Fruit fly (Drosophila melanogaster) whole organism, embryonic: Measurements from ENCODE around the gene CG7985.

Experiments used
- Aef1 ChIP-seq: fragments of 200-800 bp; sonication (Bioruptor generic); IDR thresholded peaks from 3 replicates; pipeline ENCODE4 v1.3.6; 2022; ENCODE audit warnings: missing biosample characterization, missing genetic modification characterization
- Antp ChIP-seq: fragments of 200-800 bp; sonication (Bioruptor generic); optimal IDR thresholded peaks from 3 replicates; lab custom pipeline; 2016; ENCODE audit warnings: missing biosample characterization, missing genetic modification characterization
- Atf6 ChIP-seq: fragments of 200-800 bp; sonication (Bioruptor generic); IDR thresholded peaks from 2 replicates; pipeline ENCODE4 v1.3.6; 2022; ENCODE audit warnings: missing biosample characterization, missing genetic modification characterization
- Bdp1 ChIP-seq: fragments of 200-800 bp; sonication (Bioruptor generic); optimal IDR thresholded peaks from 3 replicates; lab custom pipeline; 2016; ENCODE audit warnings: missing biosample characterization, missing genetic modification characterization
- CG10274 ChIP-seq: fragments of 200-800 bp; sonication (Bioruptor generic); optimal IDR thresholded peaks from 3 replicates; lab custom pipeline; 2017; ENCODE audit warnings: missing biosample characterization, mild to moderate bottlenecking, missing genetic modification characterization
- CG10431 ChIP-seq: fragments of 200-800 bp; sonication (Bioruptor generic); optimal IDR thresholded peaks from 3 replicates; lab custom pipeline; 2018; ENCODE audit warnings: missing biosample characterization, mild to moderate bottlenecking, missing genetic modification characterization
- CG12071 ChIP-seq: fragments of 200-800 bp; sonication (Bioruptor generic); optimal IDR thresholded peaks from 3 replicates; lab custom pipeline; 2018; ENCODE audit warnings: missing biosample characterization, mild to moderate bottlenecking, missing genetic modification characterization
- CG1233 ChIP-seq: fragments of 200-800 bp; sonication (Bioruptor generic); optimal IDR thresholded peaks from 4 replicates; lab custom pipeline; 2018; ENCODE audit warnings: missing biosample characterization, mild to moderate bottlenecking, missing genetic modification characterization
- CG13775 ChIP-seq: fragments of 200-800 bp; sonication (Bioruptor generic); optimal IDR thresholded peaks from 3 replicates; lab custom pipeline; 2017; ENCODE audit warnings: missing biosample characterization, mild to moderate bottlenecking, missing genetic modification characterization
- CG15011 ChIP-seq: fragments of 200-800 bp; sonication (Bioruptor generic); optimal IDR thresholded peaks from 3 replicates; lab custom pipeline; 2018; ENCODE audit warnings: missing biosample characterization, mild to moderate bottlenecking, missing genetic modification characterization
- CG15479 ChIP-seq: fragments of 200-800 bp; sonication (Bioruptor generic); optimal IDR thresholded peaks from 3 replicates; lab custom pipeline; 2019; ENCODE audit warnings: missing biosample characterization, mild to moderate bottlenecking, missing genetic modification characterization, moderate library complexity
- CG16815 ChIP-seq: fragments of 200-800 bp; sonication (Bioruptor generic); optimal IDR thresholded peaks from 3 replicates; lab custom pipeline; 2017; ENCODE audit warnings: missing biosample characterization, mild to moderate bottlenecking, missing genetic modification characterization
- CG16863 ChIP-seq: fragments of 200-800 bp; sonication (Bioruptor generic); optimal IDR thresholded peaks from 3 replicates; lab custom pipeline; 2016; ENCODE audit warnings: missing biosample characterization, missing genetic modification characterization
- CG17359 ChIP-seq: fragments of 200-800 bp; sonication (Bioruptor generic); optimal IDR thresholded peaks from 3 replicates; lab custom pipeline; 2018; ENCODE audit warnings: missing biosample characterization, mild to moderate bottlenecking, missing genetic modification characterization, moderate library complexity
- CG18262 ChIP-seq: fragments of 200-800 bp; optimal IDR thresholded peaks from 3 replicates; lab custom pipeline; 2019; ENCODE audit warnings: missing biosample characterization, mild to moderate bottlenecking, missing genetic modification characterization, moderate library complexity
- CG18764 ChIP-seq: fragments of 200-800 bp; sonication (Bioruptor generic); optimal IDR thresholded peaks from 3 replicates; lab custom pipeline; 2016; ENCODE audit warnings: missing biosample characterization, missing genetic modification characterization
- CG2199 ChIP-seq: fragments of 200-800 bp; sonication (Bioruptor generic); IDR thresholded peaks from 3 replicates; pipeline ENCODE4 v1.3.6; 2022; ENCODE audit warnings: missing biosample characterization, missing genetic modification characterization
- CG30020 ChIP-seq: fragments of 200-800 bp; optimal IDR thresholded peaks from 2 replicates; lab custom pipeline; 2019; ENCODE audit warnings: missing biosample characterization, mild to moderate bottlenecking, missing genetic modification characterization, moderate library complexity
- CG32532 ChIP-seq: fragments of 200-800 bp; sonication (Bioruptor generic); IDR thresholded peaks from 2 replicates; pipeline ENCODE4 v1.3.6; 2022; ENCODE audit warnings: missing biosample characterization, missing genetic modification characterization
- CG3726 ChIP-seq: fragments of 200-800 bp; sonication (Bioruptor generic); IDR thresholded peaks from 3 replicates; pipeline ENCODE4, ENCODE4 v1.3.6; 2022; ENCODE audit warnings: missing biosample characterization, missing genetic modification characterization
- CG3838 ChIP-seq: fragments of 200-800 bp; sonication (Bioruptor generic); optimal IDR thresholded peaks from 3 replicates; lab custom pipeline; 2016; ENCODE audit warnings: missing biosample characterization, missing genetic modification characterization
- CG6175 ChIP-seq: fragments of 200-800 bp; sonication (Bioruptor generic); IDR thresholded peaks from 3 replicates; pipeline ENCODE4 v1.3.6; 2022; ENCODE audit warnings: missing biosample characterization, missing genetic modification characterization
- CG6765 ChIP-seq: fragments of 200-800 bp; sonication (Bioruptor generic); optimal IDR thresholded peaks from 3 replicates; lab custom pipeline; 2017; ENCODE audit warnings: missing biosample characterization, mild to moderate bottlenecking, missing genetic modification characterization
- CG7556 ChIP-seq: fragments of 200-800 bp; sonication (Bioruptor generic); optimal IDR thresholded peaks from 2 replicates; lab custom pipeline; 2017; ENCODE audit warnings: missing biosample characterization, mild to moderate bottlenecking, missing genetic modification characterization
- CG7786 ChIP-seq: fragments of 200-800 bp; sonication (Bioruptor generic); optimal IDR thresholded peaks from 2 replicates; lab custom pipeline; 2016; ENCODE audit warnings: missing biosample characterization, missing genetic modification characterization
- CG8290 ChIP-seq, 3 experiments: fragments of 200-800 bp; sonication (Bioruptor generic); optimal IDR thresholded peaks; 2 replicates each; lab custom pipeline; 2016 to 2019; ENCODE audit warnings: missing biosample characterization in 3 of 3, missing genetic modification characterization in 3 of 3, mild to moderate bottlenecking in 2 of 3, moderate library complexity in 1 of 3
- CG8765 ChIP-seq: fragments of 200-800 bp; sonication (Bioruptor generic); IDR thresholded peaks from 2 replicates; pipeline ENCODE4 v1.3.6; 2022; ENCODE audit warnings: missing biosample characterization, missing genetic modification characterization
- CoRest ChIP-seq: fragments of 200-800 bp; sonication (Bioruptor generic); optimal IDR thresholded peaks from 3 replicates; lab custom pipeline; 2018; ENCODE audit warnings: missing biosample characterization, mild to moderate bottlenecking, missing genetic modification characterization, moderate library complexity
- Dbx ChIP-seq: fragments of 200-800 bp; sonication (Bioruptor generic); IDR thresholded peaks from 3 replicates; pipeline ENCODE4 v1.3.6; 2022; ENCODE audit warnings: missing biosample characterization, missing genetic modification characterization
- Deaf1 ChIP-seq: fragments of 200-800 bp; optimal IDR thresholded peaks from 3 replicates; lab custom pipeline; 2019; ENCODE audit warnings: missing biosample characterization, mild to moderate bottlenecking, missing genetic modification characterization, moderate library complexity
- HHEX ChIP-seq: fragments of 200-800 bp; sonication (Bioruptor generic); optimal IDR thresholded peaks from 3 replicates; lab custom pipeline; 2017; ENCODE audit warnings: missing biosample characterization, mild to moderate bottlenecking, missing genetic modification characterization, missing genetic modification reagents
- Lpt ChIP-seq: fragments of >200 bp; optimal IDR thresholded peaks from 2 replicates; lab custom pipeline; 2018; ENCODE audit warnings: missing biosample characterization, missing genetic modification characterization
- Mad ChIP-seq: fragments of 200-800 bp; sonication (Bioruptor generic); optimal IDR thresholded peaks from 2 replicates; lab custom pipeline; 2016; ENCODE audit warnings: missing biosample characterization, missing genetic modification characterization
- Meics ChIP-seq: fragments of 200-800 bp; sonication (Bioruptor generic); optimal IDR thresholded peaks from 2 replicates; lab custom pipeline; 2017; ENCODE audit warnings: missing biosample characterization, mild to moderate bottlenecking, missing genetic modification characterization
- NK7.1 ChIP-seq: fragments of 200-800 bp; sonication (Bioruptor generic); optimal IDR thresholded peaks from 3 replicates; lab custom pipeline; 2016; ENCODE audit warnings: missing biosample characterization, missing genetic modification characterization
- ara ChIP-seq: fragments of 200-800 bp; sonication (Bioruptor generic); IDR thresholded peaks from 2 replicates; pipeline ENCODE4 v1.3.6; 2022; ENCODE audit warnings: missing biosample characterization, missing genetic modification characterization
- bigmax ChIP-seq: fragments of 200-800 bp; sonication (Bioruptor generic); optimal IDR thresholded peaks from 2 replicates; lab custom pipeline; 2018; ENCODE audit warnings: missing biosample characterization, mild to moderate bottlenecking, missing genetic modification characterization
- crol ChIP-seq: fragments of 200-800 bp; sonication (Bioruptor generic); IDR thresholded peaks from 2 replicates; pipeline ENCODE4 v1.3.6; 2022; ENCODE audit warnings: missing biosample characterization, missing genetic modification characterization
- gsb ChIP-seq: fragments of 200-800 bp; sonication (Bioruptor generic); IDR thresholded peaks from 2 replicates; pipeline ENCODE4 v1.3.6; 2022; ENCODE audit warnings: missing biosample characterization, missing genetic modification characterization
- ham ChIP-seq: fragments of 200-800 bp; sonication (Bioruptor generic); IDR thresholded peaks from 2 replicates; pipeline ENCODE4 v1.3.6; 2022; ENCODE audit warnings: missing biosample characterization, missing genetic modification characterization
- kni ChIP-seq: fragments of 200-800 bp; sonication (Bioruptor generic); optimal IDR thresholded peaks from 3 replicates; lab custom pipeline; 2017; ENCODE audit warnings: mild to moderate bottlenecking, missing biosample characterization, missing genetic modification reagents, missing genetic modification characterization
- lov ChIP-seq, 2 experiments: fragments of 200-800 bp in 1 of 2; fragments of >200 bp in 1 of 2; sonication (Bioruptor generic) in 1 of 2; IDR thresholded peaks in 1 of 2; optimal IDR thresholded peaks in 1 of 2; 2 replicates in 1 of 2; 3 replicates in 1 of 2; pipeline versions ENCODE4 v1.3.6 to Lab custom; 2017 to 2022; ENCODE audit warnings: missing biosample characterization in 1 of 2, missing genetic modification characterization in 1 of 2
- mld ChIP-seq: fragments of 200-800 bp; sonication (Bioruptor generic); IDR thresholded peaks from 3 replicates; pipeline ENCODE4 v1.3.6; 2022; ENCODE audit warnings: missing biosample characterization, missing genetic modification characterization; ENCODE audit not compliant: partially characterized antibody
- nmo ChIP-seq: fragments of 200-800 bp; sonication (Bioruptor generic); optimal IDR thresholded peaks from 2 replicates; lab custom pipeline; 2018; ENCODE audit warnings: missing biosample characterization, mild to moderate bottlenecking, missing genetic modification characterization, moderate library complexity
- ranshi ChIP-seq: fragments of 200-800 bp; sonication (Bioruptor generic); IDR thresholded peaks from 2 replicates; pipeline ENCODE4 v1.3.6; 2022; ENCODE audit warnings: missing biosample characterization, missing genetic modification characterization
- run ChIP-seq: fragments of 200-800 bp; sonication (Bioruptor generic); optimal IDR thresholded peaks from 3 replicates; lab custom pipeline; 2018; ENCODE audit warnings: missing biosample characterization, mild to moderate bottlenecking, missing genetic modification characterization
- slou ChIP-seq: fragments of 200-800 bp; sonication (Bioruptor generic); optimal IDR thresholded peaks from 3 replicates; lab custom pipeline; 2016; ENCODE audit warnings: missing biosample characterization, missing genetic modification characterization
- slp2 ChIP-seq: fragments of 200-800 bp; sonication (Bioruptor generic); optimal IDR thresholded peaks from 2 replicates; lab custom pipeline; 2016; ENCODE audit warnings: missing biosample characterization, missing genetic modification characterization
- stc ChIP-seq: fragments of 200-800 bp; sonication (Bioruptor generic); IDR thresholded peaks from 2 replicates; pipeline ENCODE4 v1.3.6; 2022; ENCODE audit warnings: missing biosample characterization, missing genetic modification characterization
- unpg ChIP-seq: fragments of 200-800 bp; sonication (Bioruptor generic); optimal IDR thresholded peaks from 3 replicates; lab custom pipeline; 2018; ENCODE audit warnings: missing biosample characterization, mild to moderate bottlenecking, missing genetic modification characterization, moderate library complexity
- yki ChIP-seq: fragments of >200 bp; optimal IDR thresholded peaks from 3 replicates; lab custom pipeline; 2018

Gene CG7985

DNA sequence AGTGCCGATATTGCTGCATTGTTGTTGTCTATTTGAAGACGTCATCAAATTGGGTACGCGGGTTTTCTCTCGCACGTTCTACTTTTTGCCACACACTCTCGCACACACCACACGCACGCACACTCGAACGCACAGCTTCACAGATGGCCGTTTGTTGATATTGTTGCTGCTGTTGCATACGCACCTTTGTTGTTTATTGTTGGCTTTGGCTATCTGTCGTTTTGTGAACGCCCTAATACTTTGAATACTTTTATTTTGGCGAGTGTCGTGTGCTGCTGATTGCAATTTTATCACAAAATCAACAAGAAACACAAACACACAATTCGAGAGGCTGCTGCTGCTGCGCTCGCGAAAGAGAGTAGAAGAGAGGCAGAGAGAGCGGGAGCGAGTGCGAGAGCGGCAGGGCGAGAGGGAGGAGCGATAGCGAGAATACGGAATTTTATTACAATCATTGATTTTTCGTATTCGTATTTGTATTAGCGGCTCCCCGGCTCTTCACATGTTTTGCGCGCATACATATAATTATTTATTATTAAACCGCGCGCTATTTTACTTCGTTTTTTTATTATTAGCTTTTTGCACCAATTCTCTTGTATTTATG lies 1.0 kb upstream of the CG7985 start (continued):
- no peak for TF ChIP-seq stc (GFP tag; lab: Robert Waterston, UW)
- TF ChIP-seq nmo (GFP tag; lab: Kevin White, UChicago), result no peak
- TF ChIP-seq CG7786 (GFP tag; lab: Kevin White, UChicago), result no peak
- TF ChIP-seq HHEX (GFP tag; lab: Kevin White, UChicago), result peak; percentile 7
- TF ChIP-seq CG10431 (GFP tag; lab: Kevin White, UChicago), result no peak
- TF ChIP-seq slou (GFP tag; lab: Kevin White, UChicago), result no peak
- no peak for TF ChIP-seq CG8290 (GFP tag; optimal IDR thresholded peaks at IDR 0.05; lab: Kevin White, UChicago)
- peak; percentile 52 to 69 for TF ChIP-seq CG8290 (tag; optimal IDR thresholded peaks at IDR 0.05; lab: Kevin White, UChicago)
- peak; percentile 74 for TF ChIP-seq CG12071 (GFP tag; lab: Kevin White, UChicago)
- TF ChIP-seq CoRest (tag; lab: Kevin White, UChicago), result peak; percentile 7
- TF ChIP-seq unpg, result peak; percentile 11
- peak; percentile 43 for TF ChIP-seq CG1233
- no peak for TF ChIP-seq ham (GFP tag; lab: Robert Waterston, UW)
- TF ChIP-seq CG32532, result no peak
- no peak for TF ChIP-seq CG15011 (GFP tag; lab: Kevin White, UChicago)
- TF ChIP-seq kni, result peak; percentile 62
- no peak for TF ChIP-seq CG16815 (GFP tag; lab: Kevin White, UChicago)
- no peak for TF ChIP-seq gsb (GFP tag; lab: Robert Waterston, UW)
- no peak for TF ChIP-seq bigmax (GFP tag; lab: Kevin White, UChicago)
- TF ChIP-seq Lpt (GFP tag; lab: Kevin White, UChicago), result no peak
- TF ChIP-seq CG18262 (tag; lab: Kevin White, UChicago), result peak; percentile 36
- no peak for TF ChIP-seq CG13775 (GFP tag; lab: Kevin White, UChicago)
- TF ChIP-seq Bdp1 (GFP tag; lab: Kevin White, UChicago), result peak; percentile 37
- no peak for TF ChIP-seq Antp (GFP tag; lab: Kevin White, UChicago)
- no peak for TF ChIP-seq CG10274 (GFP tag; lab: Kevin White, UChicago)
- peak; percentile 23 for TF ChIP-seq Mad (GFP tag; lab: Kevin White, UChicago)
- no peak for TF ChIP-seq Dbx (GFP tag; lab: Robert Waterston, UW)
- TF ChIP-seq run (tag; lab: Kevin White, UChicago), result peak; percentile 5
- TF ChIP-seq mld (GFP tag; lab: Robert Waterston, UW), result no peak
- peak; percentile 30 for TF ChIP-seq slp2 (GFP tag; lab: Kevin White, UChicago)
- peak; percentile 33 for TF ChIP-seq Meics
- TF ChIP-seq CG6765 (GFP tag; lab: Kevin White, UChicago), result peak; percentile 21
- TF ChIP-seq CG7556, result peak; percentile 35
- peak; percentile 41 for TF ChIP-seq CG18764
- TF ChIP-seq NK7.1 (GFP tag; lab: Kevin White, UChicago), result peak; percentile 42
- no peak for TF ChIP-seq ara (GFP tag; lab: Robert Waterston, UW)
- no peak for TF ChIP-seq CG3726 (GFP tag; lab: Robert Waterston, UW)
- no peak for TF ChIP-seq crol (GFP tag; lab: Robert Waterston, UW)
- no peak for TF ChIP-seq ranshi
- peak; percentile 71 for TF ChIP-seq CG17359 (tag; lab: Kevin White, UChicago)
- peak; percentile 98 for TF ChIP-seq yki (lab: Kevin White, UChicago)
- TF ChIP-seq CG2199, result no peak
- no peak for TF ChIP-seq Deaf1 (tag; lab: Kevin White, UChicago)
- peak; percentile 64 for TF ChIP-seq CG3838 (GFP tag; lab: Kevin White, UChicago)
- TF ChIP-seq CG8765 (GFP tag; lab: Robert Waterston, UW), result no peak
- TF ChIP-seq CG15479, result peak; percentile 98
- TF ChIP-seq lov (optimal IDR thresholded peaks at IDR 0.05; lab: Kevin White, UChicago), result no peak
- TF ChIP-seq lov (GFP tag; IDR thresholded peaks at IDR 0.05; lab: Robert Waterston, UW), result no peak
- TF ChIP-seq Atf6 (GFP tag; lab: Robert Waterston, UW), result no peak
- no peak for TF ChIP-seq Aef1 (GFP tag; lab: Robert Waterston, UW)
- TF ChIP-seq CG16863 (GFP tag; lab: Kevin White, UChicago), result peak; percentile 34
- TF ChIP-seq CG30020 (tag; lab: Kevin White, UChicago), result no peak
- no peak for TF ChIP-seq CG6175 (GFP tag; lab: Robert Waterston, UW)
